Worm (Caenorhabditis elegans) whole organism, L1 larva: ENCODE results near the gene sds-22.

Experiments
- C04F5.9 ChIP-seq: sonication (generic microtip); optimal IDR thresholded peaks from 2 replicates; lab custom pipeline; 2016; ENCODE audit warnings: missing genetic modification characterization, missing compliant biosample characterization
- C34B4.2 ChIP-seq: sonication (generic microtip); optimal IDR thresholded peaks from 2 replicates; lab custom pipeline; 2017; ENCODE audit warnings: mild to moderate bottlenecking, missing genetic modification characterization, missing compliant biosample characterization
- F16B12.6 ChIP-seq: fragments of 150-350 bp; optimal IDR thresholded peaks from 2 replicates; lab custom pipeline; 2014; ENCODE audit warnings: missing biosample characterization, missing genetic modification characterization
- aha-1 ChIP-seq: fragments of 150-350 bp; optimal IDR thresholded peaks from 2 replicates; lab custom pipeline; 2014; ENCODE audit warnings: missing biosample characterization, missing genetic modification characterization
- alr-1 ChIP-seq: fragments of 200-800 bp; sonication (Bioruptor generic); optimal IDR thresholded peaks from 2 replicates; lab custom pipeline; 2018; ENCODE audit warnings: borderline replicate concordance, mild to moderate bottlenecking, missing genetic modification characterization, missing compliant biosample characterization
- aly-2 ChIP-seq: fragments of 150-350 bp; optimal IDR thresholded peaks from 2 replicates; lab custom pipeline; 2014; ENCODE audit warnings: missing biosample characterization, missing genetic modification characterization
- ama-1 ChIP-seq: fragments of 150-350 bp; optimal IDR thresholded peaks from 2 replicates; lab custom pipeline; 2014
- ceh-63 ChIP-seq: fragments of 200-800 bp; sonication (Bioruptor generic); optimal IDR thresholded peaks from 2 replicates; lab custom pipeline; 2018; ENCODE audit warnings: mild to moderate bottlenecking, missing genetic modification characterization, missing compliant biosample characterization
- ceh-8 ChIP-seq: fragments of 200-800 bp; sonication (Bioruptor generic); optimal IDR thresholded peaks from 2 replicates; lab custom pipeline; 2018; ENCODE audit warnings: mild to moderate bottlenecking, missing genetic modification characterization, moderate library complexity, missing compliant biosample characterization
- ces-1 ChIP-seq: fragments of 150-350 bp; optimal IDR thresholded peaks from 2 replicates; lab custom pipeline; 2014; ENCODE audit warnings: missing biosample characterization, missing genetic modification reagents, missing genetic modification characterization
- dpl-1 ChIP-seq, 3 experiments: fragments of 150-350 bp in 2 of 3; sonication (generic microtip) in 1 of 3; optimal IDR thresholded peaks; 2 replicates each; lab custom pipeline; 2014 to 2017; ENCODE audit warnings: missing biosample characterization in 3 of 3, missing genetic modification characterization in 3 of 3, missing genetic modification reagents in 3 of 3
- dsc-1 ChIP-seq: sonication (generic microtip); optimal IDR thresholded peaks from 2 replicates; lab custom pipeline; 2016; ENCODE audit warnings: mild to moderate bottlenecking, missing genetic modification characterization, missing compliant biosample characterization
- efl-1 ChIP-seq, 4 experiments: fragments of 150-350 bp; optimal IDR thresholded peaks in 3 of 4; peaks in 1 of 4; 1 replicate in 1 of 4; 2 replicates in 3 of 4; lab custom pipeline; 2014; ENCODE audit warnings: missing biosample characterization in 2 of 4, missing genetic modification characterization in 2 of 4, missing genetic modification reagents in 2 of 4
- efl-3 ChIP-seq: fragments of 200-800 bp; sonication (Bioruptor generic); optimal IDR thresholded peaks from 2 replicates; lab custom pipeline; 2018; ENCODE audit warnings: mild to moderate bottlenecking, missing genetic modification characterization, missing compliant biosample characterization
- egl-27 ChIP-seq, 2 experiments: fragments of 150-350 bp in 1 of 2; sonication (generic microtip); optimal IDR thresholded peaks; 3 replicates each; lab custom pipeline; 2017 to 2018; ENCODE audit warnings: missing biosample characterization in 2 of 2, missing genetic modification characterization in 2 of 2, missing genetic modification reagents in 2 of 2
- elt-2 ChIP-seq: sonication (generic microtip); optimal IDR thresholded peaks from 2 replicates; lab custom pipeline; 2016; ENCODE audit warnings: missing genetic modification characterization, mild to moderate bottlenecking, inconsistent platforms, missing compliant biosample characterization, missing genetic modification reagents
- elt-3 ChIP-seq, 6 experiments: fragments of 150-350 bp in 1 of 6; sonication (generic microtip); optimal IDR thresholded peaks; 2 replicates each; lab custom pipeline; 2017 to 2018; ENCODE audit warnings: missing biosample characterization in 6 of 6, missing genetic modification characterization in 6 of 6, inconsistent platforms in 1 of 6
- ets-5 ChIP-seq: fragments of 200-800 bp; sonication (Bioruptor generic); IDR thresholded peaks from 2 replicates; pipeline ENCODE4 v1.3.6; 2022; ENCODE audit warnings: missing genetic modification characterization, missing compliant biosample characterization
- fkh-4 ChIP-seq: sonication (generic microtip); optimal IDR thresholded peaks from 2 replicates; lab custom pipeline; 2016; ENCODE audit warnings: missing compliant biosample characterization, missing genetic modification characterization, borderline replicate concordance
- fos-1 ChIP-seq: fragments of 150-350 bp; optimal IDR thresholded peaks from 2 replicates; lab custom pipeline; 2014; ENCODE audit warnings: missing biosample characterization, missing genetic modification characterization
- hpl-2 ChIP-seq: fragments of 150-350 bp; optimal IDR thresholded peaks from 2 replicates; lab custom pipeline; 2014; ENCODE audit warnings: missing biosample characterization, missing genetic modification reagents, missing genetic modification characterization
- jun-1 ChIP-seq: fragments of 150-350 bp; optimal IDR thresholded peaks from 2 replicates; lab custom pipeline; 2014; ENCODE audit warnings: missing biosample characterization, missing genetic modification reagents, missing genetic modification characterization
- lin-13 ChIP-seq: fragments of 150-350 bp; optimal IDR thresholded peaks from 2 replicates; lab custom pipeline; 2014; ENCODE audit warnings: missing biosample characterization, missing genetic modification reagents, missing genetic modification characterization
- lin-15B ChIP-seq: fragments of 150-350 bp; sonication (generic microtip); optimal IDR thresholded peaks from 3 replicates; lab custom pipeline; 2014; ENCODE audit warnings: missing biosample characterization, missing genetic modification characterization
- lin-35 ChIP-seq, 2 experiments: fragments of 150-350 bp; optimal IDR thresholded peaks; 2 replicates each; lab custom pipeline; 2014; ENCODE audit warnings: missing biosample characterization in 2 of 2, missing genetic modification characterization in 2 of 2, missing genetic modification reagents in 2 of 2
- lin-39 ChIP-seq: fragments of 150-350 bp; optimal IDR thresholded peaks from 2 replicates; lab custom pipeline; 2014; ENCODE audit warnings: missing biosample characterization, missing genetic modification reagents, missing genetic modification characterization
- lir-3 ChIP-seq: sonication (generic microtip); optimal IDR thresholded peaks from 2 replicates; lab custom pipeline; 2016; ENCODE audit warnings: mild to moderate bottlenecking, missing genetic modification characterization, moderate library complexity, missing compliant biosample characterization; ENCODE audit not compliant: poor library complexity
- mab-9 ChIP-seq: fragments of 200-800 bp; sonication (Bioruptor generic); IDR thresholded peaks from 2 replicates; pipeline ENCODE4 v1.3.6; 2022; ENCODE audit warnings: missing genetic modification reagents, missing genetic modification characterization, missing compliant biosample characterization
- mdl-1 ChIP-seq, 2 experiments: fragments of 150-350 bp; optimal IDR thresholded peaks; 2 replicates each; lab custom pipeline; 2014 to 2017; ENCODE audit warnings: missing biosample characterization in 2 of 2, missing genetic modification characterization in 2 of 2, inconsistent platforms in 1 of 2
- mep-1 ChIP-seq: fragments of 150-350 bp; optimal IDR thresholded peaks from 2 replicates; lab custom pipeline; 2014; ENCODE audit warnings: missing biosample characterization, missing genetic modification characterization
- nhr-11 ChIP-seq: fragments of 150-350 bp; optimal IDR thresholded peaks from 2 replicates; lab custom pipeline; 2014; ENCODE audit warnings: missing biosample characterization, missing genetic modification characterization
- nhr-12 ChIP-seq: sonication (generic microtip); optimal IDR thresholded peaks from 2 replicates; lab custom pipeline; 2017; ENCODE audit warnings: missing biosample characterization, missing genetic modification characterization
- nhr-19 ChIP-seq: fragments of 200-800 bp; sonication (Bioruptor generic); conservative IDR thresholded peaks from 2 replicates; pipeline ENCODE4 v1.3.6; 2022; ENCODE audit warnings: missing genetic modification characterization, missing compliant biosample characterization
- nhr-237 ChIP-seq: fragments of 150-350 bp; optimal IDR thresholded peaks from 2 replicates; lab custom pipeline; 2014; ENCODE audit warnings: missing biosample characterization, missing genetic modification characterization
- nhr-28 ChIP-seq: fragments of 150-350 bp; optimal IDR thresholded peaks from 2 replicates; lab custom pipeline; 2014; ENCODE audit warnings: missing biosample characterization, missing genetic modification characterization
- nhr-47 ChIP-seq: sonication (generic microtip); optimal IDR thresholded peaks from 2 replicates; lab custom pipeline; 2016; ENCODE audit warnings: mild to moderate bottlenecking, missing genetic modification characterization, moderate library complexity, missing compliant biosample characterization
- nhr-77 ChIP-seq: fragments of 150-350 bp; optimal IDR thresholded peaks from 2 replicates; lab custom pipeline; 2014; ENCODE audit warnings: missing biosample characterization, missing genetic modification characterization
- nhr-84 ChIP-seq: sonication (generic microtip); optimal IDR thresholded peaks from 2 replicates; lab custom pipeline; 2017; ENCODE audit warnings: missing biosample characterization, missing genetic modification characterization
- nhr-85 ChIP-seq: sonication (generic microtip); peaks from one replicate; lab custom pipeline; 2016; ENCODE audit warnings: missing genetic modification characterization, inconsistent platforms, missing compliant biosample characterization
- nhr-90 ChIP-seq: sonication (generic microtip); optimal IDR thresholded peaks from 2 replicates; lab custom pipeline; 2016; ENCODE audit warnings: mild to moderate bottlenecking, missing genetic modification characterization, missing compliant biosample characterization; ENCODE audit not compliant: poor library complexity
- skn-1 ChIP-seq: fragments of 150-350 bp; optimal IDR thresholded peaks from 2 replicates; lab custom pipeline; 2014; ENCODE audit warnings: missing biosample characterization, missing genetic modification characterization
- snpc-4 ChIP-seq: fragments of 150-350 bp; optimal IDR thresholded peaks from 2 replicates; lab custom pipeline; 2014; ENCODE audit warnings: missing biosample characterization, missing genetic modification characterization
- snu-23 ChIP-seq: sonication (generic microtip); optimal IDR thresholded peaks from 2 replicates; lab custom pipeline; 2016; ENCODE audit warnings: missing genetic modification characterization, missing compliant biosample characterization
- sox-4 ChIP-seq: sonication (generic microtip); optimal IDR thresholded peaks from 2 replicates; lab custom pipeline; 2016; ENCODE audit warnings: missing genetic modification characterization, missing compliant biosample characterization
- sptf-1 ChIP-seq: fragments of 150-350 bp; optimal IDR thresholded peaks from 2 replicates; lab custom pipeline; 2014; ENCODE audit warnings: missing biosample characterization, missing genetic modification characterization
- unc-130 ChIP-seq: fragments of 150-350 bp; optimal IDR thresholded peaks from 2 replicates; lab custom pipeline; 2017; ENCODE audit warnings: missing biosample characterization, missing genetic modification characterization, inconsistent platforms
- unc-30 ChIP-seq: sonication (generic microtip); optimal IDR thresholded peaks from 2 replicates; lab custom pipeline; 2017; ENCODE audit warnings: missing biosample characterization, missing genetic modification characterization
- unc-98 ChIP-seq: fragments of 200-800 bp; sonication (Bioruptor generic); IDR thresholded peaks from 2 replicates; pipeline ENCODE4 v1.3.6; 2022; ENCODE audit warnings: missing genetic modification characterization, missing compliant biosample characterization
- vab-15 ChIP-seq: sonication (generic microtip); optimal IDR thresholded peaks from 2 replicates; lab custom pipeline; 2017; ENCODE audit warnings: missing genotype, mild to moderate bottlenecking, missing genetic modification characterization, missing compliant biosample characterization
- xbp-1 ChIP-seq: sonication (generic microtip); optimal IDR thresholded peaks from 2 replicates; lab custom pipeline; 2016; ENCODE audit warnings: missing genetic modification characterization, missing compliant biosample characterization
- zip-4 ChIP-seq: fragments of 200-800 bp; sonication (Bioruptor generic); optimal IDR thresholded peaks from 2 replicates; lab custom pipeline; 2018; ENCODE audit warnings: mild to moderate bottlenecking, missing genetic modification characterization, moderate library complexity, missing compliant biosample characterization
- ztf-11 ChIP-seq, 2 experiments: sonication (generic microtip); optimal IDR thresholded peaks; 2 replicates each; lab custom pipeline; 2016 to 2017; ENCODE audit warnings: missing genetic modification characterization in 2 of 2, missing biosample characterization in 1 of 2, missing compliant biosample characterization in 1 of 2
- ztf-4 ChIP-seq: fragments of 150-350 bp; optimal IDR thresholded peaks from 2 replicates; lab custom pipeline; 2014; ENCODE audit warnings: missing biosample characterization, missing genetic modification characterization

sds-22 gene

DNA sequence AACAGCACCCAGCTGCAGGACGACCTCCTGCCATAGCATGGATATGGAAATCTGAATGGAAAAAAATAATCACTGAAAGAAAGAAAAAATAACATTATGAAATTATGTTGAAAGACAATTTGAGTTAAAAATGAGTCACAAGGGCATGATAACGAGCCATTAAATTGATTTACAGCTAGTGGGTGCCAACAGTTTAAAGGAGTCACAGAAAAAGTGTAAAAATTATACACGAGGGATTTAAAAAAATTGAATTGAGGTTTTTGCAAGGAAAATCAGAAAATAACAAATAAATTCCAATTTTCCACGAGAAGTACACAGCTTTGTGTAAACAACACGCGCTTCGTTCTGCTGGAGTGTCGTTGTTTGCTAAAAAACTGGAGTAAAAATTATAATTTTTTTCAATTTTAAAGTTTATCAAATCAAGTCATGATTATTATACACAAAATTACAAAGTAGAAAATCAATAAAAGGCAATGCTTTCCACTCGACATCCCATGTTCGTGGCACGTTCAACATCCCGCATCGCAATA lies 15.7 kb downstream of the sds-22 start, which contains the start of gene T01H3.3:
Gene T01H3.3 (minus strand): TSS at position 51 of the 530 bp plus-strand sequence.
- TF ChIP-seq lir-3 (no peak), sptf-1 (tag; lab: Kevin White, UChicago) (no peak), nhr-77 (tag; lab: Kevin White, UChicago) (no peak), nhr-11 (no peak), ceh-63 (no peak), nhr-47 (tag; lab: Kevin White, UChicago) (peak; percentile 52), lin-35 (GFP tag; optimal IDR thresholded peaks at IDR 0.05; lab: Kevin White, UChicago) (peak; percentile 57 to 59), ceh-8 (GFP tag; lab: Kevin White, UChicago) (no peak), hpl-2 (GFP tag; lab: Kevin White, UChicago) (no peak), nhr-85 (peak; percentile 39), nhr-237 (tag; lab: Kevin White, UChicago) (no peak), unc-30 (tag; lab: Kevin White, UChicago) (no peak), zip-4 (GFP tag; lab: Kevin White, UChicago) (no peak), jun-1 (tag; lab: Kevin White, UChicago) (no peak), nhr-12 (tag; lab: Kevin White, UChicago) (no peak), efl-1 (optimal IDR thresholded peaks at IDR 0.05; lab: Kevin White, UChicago) (peak; percentile 52 to 66), efl-1 (GFP tag; optimal IDR thresholded peaks at IDR 0.05 in 1 of 2; lab: Kevin White, UChicago) (peak in 1 of 2 experiments; percentile 58), sox-4 (tag; lab: Kevin White, UChicago) (no peak), unc-98 (GFP tag; lab: Robert Waterston, UW) (no peak), aha-1 (tag; lab: Kevin White, UChicago) (no peak), C34B4.2 (no peak), nhr-28 (tag; lab: Kevin White, UChicago) (no peak), snpc-4 (tag; lab: Kevin White, UChicago) (no peak), fos-1 (tag; lab: Kevin White, UChicago) (no peak), dsc-1 (peak; percentile 33), snu-23 (GFP tag; lab: Kevin White, UChicago) (peak; percentile 73), fkh-4 (tag; lab: Kevin White, UChicago) (no peak), nhr-19 (peak; percentile 41; the same call in 1 of the 2 replicates), ztf-4 (tag; lab: Kevin White, UChicago) (no peak), egl-27 (tag; optimal IDR thresholded peaks at IDR 0.05; lab: Kevin White, UChicago) (no peak), ets-5 (no peak), nhr-90 (tag; lab: Kevin White, UChicago) (peak; percentile 42), alr-1 (tag; lab: Kevin White, UChicago) (no peak), elt-3 (tag; optimal IDR thresholded peaks at IDR 0.05; lab: Kevin White, UChicago) (peak in 2 of 6 experiments; percentile 12 to 43), nhr-84 (tag; lab: Kevin White, UChicago) (no peak), ztf-11 (tag; optimal IDR thresholded peaks at IDR 0.05; lab: Kevin White, UChicago) (no peak), mdl-1 (tag; optimal IDR thresholded peaks at IDR 0.05; lab: Kevin White, UChicago) (no peak), unc-130 (tag; lab: Kevin White, UChicago) (peak; percentile 22), skn-1 (tag; lab: Kevin White, UChicago) (peak; percentile 25), xbp-1 (peak; percentile 53), F16B12.6 (peak; percentile 58), mab-9 (no peak), dpl-1 (GFP tag; optimal IDR thresholded peaks at IDR 0.05; lab: Kevin White, UChicago) (peak; percentile 42 to 63 (median 52)), lin-15B (no peak), vab-15 (tag; lab: Kevin White, UChicago) (no peak), ama-1 (lab: Kevin White, UChicago) (no peak), lin-39 (no peak), C04F5.9 (tag; lab: Kevin White, UChicago) (no peak), ces-1 (no peak), elt-2 (no peak), lin-13 (GFP tag; lab: Kevin White, UChicago) (peak; percentile 36), aly-2 (tag; lab: Kevin White, UChicago) (no peak), efl-3 (GFP tag; lab: Kevin White, UChicago) (no peak), mep-1 (peak; percentile 13)
